Worm (Caenorhabditis elegans): ENCODE data around the gene mlt-9.

The mlt-9 gene

ce11 chrX:15107747-15108252, at the start of gene mlt-9:
Gene mlt-9 (minus strand): TSS chrX:15107797.
- peak; percentile 12 for TF ChIP-seq elt-1 (tag; optimal IDR thresholded peaks at IDR 0.05; ENCODE audit: borderline replicate concordance, insufficient read depth)
- peak; percentile 63 for TF ChIP-seq ham-2 (GFP tag; optimal IDR thresholded peaks at IDR 0.05)
- TF ChIP-seq lin-13 (tag; optimal IDR thresholded peaks at IDR 0.05) = no peak

- TF ChIP-seq ces-1 (GFP tag; optimal IDR thresholded peaks at IDR 0.05) = peak; percentile 91
- no peak for TF ChIP-seq lin-13 (tag; optimal IDR thresholded peaks at IDR 0.05)
These were observed 47.5 kb upstream of the mlt-9 start for ce11 chrX:15155054-15155453.

- TF ChIP-seq sem-2 (GFP tag; optimal IDR thresholded peaks at IDR 0.05) (no peak), hlh-1 (tag; optimal IDR thresholded peaks at IDR 0.05) (peak; percentile 58), mab-5 (tag; optimal IDR thresholded peaks at IDR 0.05) (peak; percentile 39), elt-1 (tag; optimal IDR thresholded peaks at IDR 0.05; ENCODE audit: borderline replicate concordance, insufficient read depth) (no peak), unc-120 (tag; optimal IDR thresholded peaks at IDR 0.05; ENCODE audit: poor library complexity, severe bottlenecking) (peak; percentile 14), ces-1 (GFP tag; optimal IDR thresholded peaks at IDR 0.05) (peak; percentile 8), unc-62 (GFP tag; optimal IDR thresholded peaks at IDR 0.05) (peak; percentile 74)
These were observed 41.2 kb upstream of the mlt-9 start for ce11 chrX:15148831-15149230.

- TF ChIP-seq hlh-1 (tag; optimal IDR thresholded peaks at IDR 0.05) (no peak), sem-2 (GFP tag; optimal IDR thresholded peaks at IDR 0.05) (no peak)
These were observed 40.8 kb upstream of the mlt-9 start for ce11 chrX:15148389-15148788.

ce11 chrX:15147640-15148039, 40.0 kb upstream of the mlt-9 start, which contains the start of gene unc-7:
Gene unc-7 (minus strand): TSS chrX:15147740.
- TF ChIP-seq tbx-8 (GFP tag; optimal IDR thresholded peaks at IDR 0.05) (no peak), lin-32 (GFP tag; optimal IDR thresholded peaks at IDR 0.05) (no peak), bed-3 (GFP tag; optimal IDR thresholded peaks at IDR 0.05) (no peak), drap-1 (GFP tag; optimal IDR thresholded peaks at IDR 0.05) (no peak), flh-1 (GFP tag; optimal IDR thresholded peaks at IDR 0.05) (no peak), cnd-1 (tag; optimal IDR thresholded peaks at IDR 0.05) (no peak), blmp-1 (tag; optimal IDR thresholded peaks at IDR 0.05) (no peak), unc-39 (tag; optimal IDR thresholded peaks at IDR 0.05) (no peak), M03D4.4 (tag; optimal IDR thresholded peaks at IDR 0.05) (no peak), mab-5 (tag; optimal IDR thresholded peaks at IDR 0.05) (no peak), nhr-12 (tag; optimal IDR thresholded peaks at IDR 0.05) (no peak), ztf-11 (tag; optimal IDR thresholded peaks at IDR 0.05) (no peak), ceh-83 (GFP tag; optimal IDR thresholded peaks at IDR 0.05) (no peak), sptf-1 (tag; optimal IDR thresholded peaks at IDR 0.05) (no peak), lsy-2 (tag; optimal IDR thresholded peaks at IDR 0.05) (no peak), ces-1 (GFP tag; optimal IDR thresholded peaks at IDR 0.05) (no peak), ham-2 (GFP tag; optimal IDR thresholded peaks at IDR 0.05) (no peak), pha-4 (tag; optimal IDR thresholded peaks at IDR 0.05) (no peak), unc-120 (tag; optimal IDR thresholded peaks at IDR 0.05; ENCODE audit: poor library complexity, severe bottlenecking) (no peak), nhr-28 (tag; optimal IDR thresholded peaks at IDR 0.05) (no peak)

ce11 chrX:15146415-15147210, 39.0 kb upstream of the mlt-9 start:
- TF ChIP-seq ceh-43 (GFP tag; optimal IDR thresholded peaks at IDR 0.05) (no peak), nhr-28 (tag; optimal IDR thresholded peaks at IDR 0.05) (no peak), unc-39 (tag; optimal IDR thresholded peaks at IDR 0.05) (no peak), sem-2 (GFP tag; optimal IDR thresholded peaks at IDR 0.05) (no peak), unc-120 (tag; optimal IDR thresholded peaks at IDR 0.05; ENCODE audit: poor library complexity, severe bottlenecking) (no peak), cnd-1 (tag; optimal IDR thresholded peaks at IDR 0.05) (no peak), pha-4 (tag; optimal IDR thresholded peaks at IDR 0.05) (no peak), tbx-8 (GFP tag; optimal IDR thresholded peaks at IDR 0.05) (no peak), ces-1 (GFP tag; optimal IDR thresholded peaks at IDR 0.05) (peak; percentile 5), lin-32 (GFP tag; optimal IDR thresholded peaks at IDR 0.05) (no peak), lin-13 (tag; optimal IDR thresholded peaks at IDR 0.05) (no peak), nhr-237 (tag; optimal IDR thresholded peaks at IDR 0.05) (no peak), hlh-1 (tag; optimal IDR thresholded peaks at IDR 0.05) (no peak), nhr-76 (tag; optimal IDR thresholded peaks at IDR 0.05) (no peak), M03D4.4 (tag; optimal IDR thresholded peaks at IDR 0.05) (peak; percentile 16), sptf-1 (tag; optimal IDR thresholded peaks at IDR 0.05) (peak; percentile 18), blmp-1 (tag; optimal IDR thresholded peaks at IDR 0.05) (no peak), snpc-4 (tag; optimal IDR thresholded peaks at IDR 0.05) (no peak), zip-8 (tag; optimal IDR thresholded peaks at IDR 0.05) (no peak)
